Worm (Caenorhabditis elegans) whole organism, midembryonic: ENCODE measurements around the gene F26F2.8.

ENCODE experiments used
- T22C8.4 ChIP-seq: fragments of 200-800 bp; sonication (Bioruptor generic); IDR thresholded peaks from 2 replicates; pipeline ENCODE4 v1.3.6; 2022; ENCODE audit warnings: missing genetic modification characterization, missing compliant biosample characterization
- cog-1 ChIP-seq: sonication (generic microtip); optimal IDR thresholded peaks from 2 replicates; lab custom pipeline; 2016; ENCODE audit warnings: missing genetic modification characterization, missing compliant biosample characterization
- flt-1 ChIP-seq: fragments of 200-800 bp; sonication (Bioruptor generic); IDR thresholded peaks from 2 replicates; pipeline ENCODE4 v1.3.6; 2022; ENCODE audit warnings: missing genetic modification characterization, missing compliant biosample characterization
- klf-2 ChIP-seq: fragments of 200-800 bp; sonication (Bioruptor generic); conservative IDR thresholded peaks from 2 replicates; pipeline ENCODE4 v1.3.6; 2022; ENCODE audit warnings: missing genetic modification reagents, missing genetic modification characterization, missing compliant biosample characterization
- med-1 ChIP-seq: sonication (generic microtip); optimal IDR thresholded peaks from 2 replicates; lab custom pipeline; 2017; ENCODE audit warnings: missing genetic modification characterization, mild to moderate bottlenecking, missing compliant biosample characterization, antibody characterized with exemption, missing genetic modification reagents; ENCODE audit not compliant: insufficient read depth
- ref-1 ChIP-seq: fragments of 200-800 bp; sonication (Bioruptor generic); conservative IDR thresholded peaks from 2 replicates; pipeline ENCODE4 v1.3.6; 2022; ENCODE audit warnings: missing genetic modification reagents, missing genetic modification characterization, missing compliant biosample characterization
- tab-1 ChIP-seq: fragments of 200-800 bp; sonication (Bioruptor generic); IDR thresholded peaks from 2 replicates; pipeline ENCODE4 v1.3.6; 2022; ENCODE audit warnings: missing genetic modification characterization, missing compliant biosample characterization
- ztf-23 ChIP-seq: fragments of 200-800 bp; sonication (Bioruptor generic); IDR thresholded peaks from 2 replicates; pipeline ENCODE4 v1.3.6; 2022; ENCODE audit warnings: missing genetic modification reagents, missing genetic modification characterization, missing compliant biosample characterization
- ztf-29 ChIP-seq: fragments of 200-800 bp; sonication (Bioruptor generic); IDR thresholded peaks from 2 replicates; pipeline ENCODE4 v1.3.6; 2022; ENCODE audit warnings: missing genetic modification reagents, missing genetic modification characterization, missing compliant biosample characterization

Gene F26F2.8

DNA sequence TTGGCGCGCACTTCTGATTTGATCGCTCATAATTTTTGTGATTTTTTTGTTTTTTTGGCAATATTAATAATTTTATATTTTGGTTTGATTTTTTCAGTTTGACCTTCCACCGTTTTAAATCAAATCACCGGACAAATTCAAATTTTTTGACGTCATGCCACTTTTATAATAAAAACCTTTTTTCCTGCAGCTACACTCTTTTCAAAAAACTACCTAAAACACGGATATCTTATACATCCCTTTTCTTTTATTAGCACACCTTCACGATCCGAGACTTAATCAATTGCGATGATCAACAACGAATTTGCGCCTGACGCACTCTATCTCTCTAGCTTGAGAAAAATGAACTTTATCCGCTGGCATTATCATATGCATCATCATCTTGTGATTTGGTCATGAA is 30.1 kb downstream of the F26F2.8 start, which contains the start of gene grd-2:
Gene grd-2, plus strand, starts transcription at position 301 of the 400 bp plus-strand sequence.
- TF ChIP-seq ztf-23 (no peak), ztf-29 (GFP tag; lab: Robert Waterston, UW) (no peak), klf-2 (GFP tag; lab: Robert Waterston, UW) (no peak), tab-1 (no peak), cog-1 (no peak), ref-1 (GFP tag; lab: Robert Waterston, UW) (no peak), flt-1 (GFP tag; lab: Robert Waterston, UW) (no peak), T22C8.4 (GFP tag; lab: Robert Waterston, UW) (no peak), med-1 (GFP tag; lab: Kevin White, UChicago) (no peak)

DNA sequence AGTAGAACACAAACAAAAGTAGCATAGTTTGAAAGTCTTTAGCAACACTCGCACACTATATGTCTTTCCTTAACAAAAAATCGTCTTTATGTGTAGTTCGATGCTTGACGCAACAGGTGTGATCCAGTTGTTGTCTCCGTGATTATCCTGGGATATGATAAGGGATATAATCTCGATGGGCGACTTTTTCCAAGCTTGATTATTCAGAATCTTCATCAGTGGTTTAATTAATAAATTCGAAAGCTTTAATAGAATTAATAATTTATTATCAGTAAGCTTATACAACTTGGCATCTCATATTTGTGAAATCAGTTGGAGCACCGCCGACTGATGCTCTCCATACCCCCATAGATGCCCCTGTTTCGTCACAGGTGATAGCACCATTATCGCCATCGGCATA is 39.3 kb downstream of the F26F2.8 start, which contains the start of gene F46B3.7:
Gene F46B3.7, minus strand, starts transcription at position 101 of the 400 bp plus-strand sequence.
- TF ChIP-seq ztf-29 (GFP tag; lab: Robert Waterston, UW) (no peak), klf-2 (GFP tag; lab: Robert Waterston, UW) (no peak), ztf-23 (no peak), flt-1 (GFP tag; lab: Robert Waterston, UW) (no peak), cog-1 (no peak), tab-1 (no peak)

- TF ChIP-seq cog-1 (no peak), ztf-29 (GFP tag; lab: Robert Waterston, UW) (no peak), T22C8.4 (GFP tag; lab: Robert Waterston, UW) (no peak), tab-1 (no peak), med-1 (GFP tag; lab: Kevin White, UChicago) (no peak), klf-2 (GFP tag; lab: Robert Waterston, UW) (no peak), ztf-23 (no peak), ref-1 (GFP tag; lab: Robert Waterston, UW) (no peak)
Measured at ce11 chrV:20623060-20623459, 43.7 kb downstream of the F26F2.8 start, which contains the start of gene F46B3.8. TSS of gene F46B3.8 (minus strand) at chrV:20623160.

DNA sequence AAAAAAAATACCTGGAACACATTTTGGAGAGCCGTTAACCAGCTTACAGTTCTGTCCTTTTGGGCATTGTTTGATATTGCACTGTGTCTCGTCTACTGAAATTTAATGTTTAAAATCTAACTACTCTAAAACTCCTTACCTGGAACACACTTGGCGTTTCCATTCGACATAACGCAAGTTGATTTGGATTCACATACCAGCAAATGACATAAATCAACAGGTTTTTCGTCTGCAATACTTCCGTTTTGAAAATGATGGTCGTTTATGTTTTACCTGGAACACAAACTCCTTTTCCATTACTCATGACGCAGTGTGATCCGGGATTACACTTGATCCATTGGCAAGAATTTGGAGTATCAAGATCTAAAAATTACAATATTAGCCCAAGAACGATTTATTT is 45.9 kb downstream of the F26F2.8 start:
- TF ChIP-seq T22C8.4 (GFP tag; lab: Robert Waterston, UW): no peak
- no peak for TF ChIP-seq ztf-23
- no peak for TF ChIP-seq ztf-29 (GFP tag; lab: Robert Waterston, UW)
- TF ChIP-seq med-1 (GFP tag; lab: Kevin White, UChicago): no peak
- no peak for TF ChIP-seq klf-2 (GFP tag; lab: Robert Waterston, UW)
- no peak for TF ChIP-seq ref-1 (GFP tag; lab: Robert Waterston, UW)
- TF ChIP-seq flt-1 (GFP tag; lab: Robert Waterston, UW): no peak
- no peak for TF ChIP-seq cog-1
- TF ChIP-seq tab-1: no peak

- TF ChIP-seq tab-1 (no peak), flt-1 (GFP tag; lab: Robert Waterston, UW) (no peak), klf-2 (GFP tag; lab: Robert Waterston, UW) (no peak), ztf-29 (GFP tag; lab: Robert Waterston, UW) (no peak), ztf-23 (no peak), ref-1 (GFP tag; lab: Robert Waterston, UW) (no peak), med-1 (GFP tag; lab: Kevin White, UChicago) (no peak), cog-1 (no peak), T22C8.4 (GFP tag; lab: Robert Waterston, UW) (no peak)
Measured at ce11 chrV:20626043-20626761, 46.9 kb downstream of the F26F2.8 start, which contains the start of the genes F46B3.9 and srz-18. TSS of gene F46B3.9 (minus strand) at chrV:20626143. TSS of gene srz-18 (plus strand) at chrV:20626711.
